Fruit fly (Drosophila melanogaster) whole organism, embryonic: ENCODE measurements around the gene CG32939.

Experiments
- Aef1 ChIP-seq: fragments of 200-800 bp; sonication (Bioruptor generic); IDR thresholded peaks from 3 replicates; pipeline ENCODE4 v1.3.6; 2022; ENCODE audit warnings: missing biosample characterization, missing genetic modification characterization
- BEAF-32 ChIP-seq: fragments of 200-800 bp; sonication (Bioruptor generic); optimal IDR thresholded peaks from 3 replicates; lab custom pipeline; 2017; ENCODE audit warnings: missing biosample characterization, missing genetic modification characterization, mild to moderate bottlenecking, moderate library complexity, missing genetic modification reagents
- Bteb2 ChIP-seq: fragments of 200-800 bp; sonication (Bioruptor generic); optimal IDR thresholded peaks from 2 replicates; lab custom pipeline; 2016; ENCODE audit warnings: missing biosample characterization, missing genetic modification characterization
- CG10274 ChIP-seq: fragments of 200-800 bp; sonication (Bioruptor generic); optimal IDR thresholded peaks from 3 replicates; lab custom pipeline; 2017; ENCODE audit warnings: missing biosample characterization, mild to moderate bottlenecking, missing genetic modification characterization
- CG1233 ChIP-seq: fragments of 200-800 bp; sonication (Bioruptor generic); optimal IDR thresholded peaks from 4 replicates; lab custom pipeline; 2018; ENCODE audit warnings: missing biosample characterization, mild to moderate bottlenecking, missing genetic modification characterization
- CG13287 ChIP-seq: fragments of 200-800 bp; sonication (Bioruptor generic); IDR thresholded peaks from 2 replicates; pipeline ENCODE4 v1.3.6; 2022; ENCODE audit warnings: missing biosample characterization, missing genetic modification characterization; ENCODE audit not compliant: partially characterized antibody
- CG13296 ChIP-seq: fragments of 200-800 bp; sonication (Bioruptor generic); optimal IDR thresholded peaks from 3 replicates; lab custom pipeline; 2018; ENCODE audit warnings: missing biosample characterization, mild to moderate bottlenecking, missing genetic modification characterization
- CG14667 ChIP-seq: fragments of 200-800 bp; sonication (Bioruptor generic); IDR thresholded peaks from 2 replicates; pipeline ENCODE4 v1.3.6; 2022; ENCODE audit warnings: missing biosample characterization, missing genetic modification characterization
- CG17361 ChIP-seq: fragments of 200-800 bp; sonication (Bioruptor generic); IDR thresholded peaks from 3 replicates; pipeline ENCODE4 v1.3.6; 2022; ENCODE audit warnings: missing biosample characterization, missing genetic modification characterization
- CG17568 ChIP-seq: fragments of 200-800 bp; sonication (Bioruptor generic); optimal IDR thresholded peaks from 2 replicates; lab custom pipeline; 2018; ENCODE audit warnings: missing biosample characterization, mild to moderate bottlenecking, missing genetic modification characterization, moderate library complexity
- CG17802 ChIP-seq: fragments of 200-800 bp; sonication (Bioruptor generic); optimal IDR thresholded peaks from 2 replicates; lab custom pipeline; 2018; ENCODE audit warnings: missing biosample characterization, mild to moderate bottlenecking, missing genetic modification characterization, moderate library complexity
- CG2712 ChIP-seq: fragments of 200-800 bp; optimal IDR thresholded peaks from 3 replicates; lab custom pipeline; 2019; ENCODE audit warnings: missing biosample characterization, mild to moderate bottlenecking, missing genetic modification characterization, moderate library complexity
- CG31388 ChIP-seq: fragments of 200-800 bp; sonication (Bioruptor generic); optimal IDR thresholded peaks from 2 replicates; lab custom pipeline; 2016; ENCODE audit warnings: missing biosample characterization, missing genetic modification characterization
- CG32772 ChIP-seq: fragments of 200-800 bp; sonication (Bioruptor generic); IDR thresholded peaks from 2 replicates; pipeline ENCODE4 v1.3.6; 2022; ENCODE audit warnings: missing biosample characterization, missing genetic modification characterization
- CG42726 ChIP-seq: fragments of 200-800 bp; sonication (Bioruptor generic); IDR thresholded peaks from 2 replicates; pipeline ENCODE4 v1.3.6; 2022; ENCODE audit warnings: missing biosample characterization, missing genetic modification characterization; ENCODE audit not compliant: partially characterized antibody
- CG4404 ChIP-seq: fragments of 200-800 bp; sonication (Bioruptor generic); IDR thresholded peaks from 2 replicates; pipeline ENCODE4 v1.3.6; 2022; ENCODE audit warnings: missing biosample characterization, missing genetic modification characterization
- CG7745 ChIP-seq: fragments of 200-800 bp; sonication (Bioruptor generic); optimal IDR thresholded peaks from 2 replicates; lab custom pipeline; 2018; ENCODE audit warnings: missing biosample characterization, mild to moderate bottlenecking, missing genetic modification characterization, moderate library complexity
- CG7987 ChIP-seq: fragments of 200-800 bp; sonication (Bioruptor generic); optimal IDR thresholded peaks from 2 replicates; lab custom pipeline; 2018; ENCODE audit warnings: missing biosample characterization, mild to moderate bottlenecking, missing genetic modification characterization, moderate library complexity
- Dbx ChIP-seq: fragments of 200-800 bp; sonication (Bioruptor generic); IDR thresholded peaks from 3 replicates; pipeline ENCODE4 v1.3.6; 2022; ENCODE audit warnings: missing biosample characterization, missing genetic modification characterization
- Deaf1 ChIP-seq: fragments of 200-800 bp; optimal IDR thresholded peaks from 3 replicates; lab custom pipeline; 2019; ENCODE audit warnings: missing biosample characterization, mild to moderate bottlenecking, missing genetic modification characterization, moderate library complexity
- Dp ChIP-seq: fragments of 200-800 bp; sonication (Bioruptor generic); optimal IDR thresholded peaks from 2 replicates; lab custom pipeline; 2018; ENCODE audit warnings: missing biosample characterization, mild to moderate bottlenecking, missing genetic modification characterization, moderate library complexity
- Eip74EF ChIP-seq, 2 experiments: fragments of 200-800 bp in 1 of 2; fragments of >200 bp in 1 of 2; sonication (Bioruptor generic) in 1 of 2; optimal IDR thresholded peaks; 2 replicates each; lab custom pipeline; 2017 to 2019; ENCODE audit warnings: missing biosample characterization in 2 of 2, missing genetic modification characterization in 2 of 2, mild to moderate bottlenecking in 1 of 2, moderate library complexity in 1 of 2
- Ets97D ChIP-seq: fragments of 200-800 bp; sonication (Bioruptor generic); optimal IDR thresholded peaks from 3 replicates; lab custom pipeline; 2016; ENCODE audit warnings: missing biosample characterization, missing genetic modification characterization
- Fer3 ChIP-seq: fragments of 200-800 bp; sonication (Bioruptor generic); optimal IDR thresholded peaks from 2 replicates; lab custom pipeline; 2018; ENCODE audit warnings: missing biosample characterization, mild to moderate bottlenecking, missing genetic modification characterization, moderate library complexity
- Hand ChIP-seq: fragments of 200-800 bp; sonication (Bioruptor generic); optimal IDR thresholded peaks from 2 replicates; lab custom pipeline; 2017; ENCODE audit warnings: mild to moderate bottlenecking, missing biosample characterization, missing genetic modification reagents, missing genetic modification characterization
- Hey ChIP-seq: fragments of 200-800 bp; sonication (Bioruptor generic); optimal IDR thresholded peaks from 3 replicates; lab custom pipeline; 2018; ENCODE audit warnings: missing biosample characterization, mild to moderate bottlenecking, missing genetic modification characterization
- Med ChIP-seq: fragments of 200-800 bp; sonication (Bioruptor generic); peaks from one replicate; lab custom pipeline; 2016; ENCODE audit warnings: missing biosample characterization, missing genetic modification characterization, mild to moderate bottlenecking, inconsistent platforms, moderate library complexity
- Oli ChIP-seq: fragments of 200-800 bp; sonication (Bioruptor generic); optimal IDR thresholded peaks from 2 replicates; lab custom pipeline; 2018; ENCODE audit warnings: missing biosample characterization, mild to moderate bottlenecking, missing genetic modification characterization, moderate library complexity
- Ravus ChIP-seq: fragments of 200-800 bp; sonication (Bioruptor generic); IDR thresholded peaks from 2 replicates; pipeline ENCODE4 v1.3.6; 2022; ENCODE audit warnings: missing biosample characterization, missing genetic modification characterization
- Sry-β ChIP-seq: fragments of 200-800 bp; sonication (Bioruptor generic); optimal IDR thresholded peaks from 2 replicates; lab custom pipeline; 2018; ENCODE audit warnings: missing biosample characterization, mild to moderate bottlenecking, missing genetic modification characterization, moderate library complexity
- Stat92E ChIP-seq, 3 experiments: fragments of >200 bp in 2 of 3; fragments of 200-800 bp in 1 of 3; sonication (Bioruptor generic) in 1 of 3; optimal IDR thresholded peaks; 2 replicates each; lab custom pipeline; 2017 to 2019; ENCODE audit warnings: missing biosample characterization in 3 of 3, missing genetic modification characterization in 3 of 3, mild to moderate bottlenecking in 1 of 3, moderate library complexity in 1 of 3
- bcd ChIP-seq: fragments of 200-800 bp; sonication (Bioruptor generic); optimal IDR thresholded peaks from 2 replicates; lab custom pipeline; 2017; ENCODE audit warnings: missing biosample characterization, mild to moderate bottlenecking, missing genetic modification characterization
- chinmo ChIP-seq: fragments of 200-800 bp; sonication (Bioruptor generic); IDR thresholded peaks from 4 replicates; pipeline ENCODE4 v1.3.6; 2022; ENCODE audit warnings: missing biosample characterization, missing genetic modification characterization; ENCODE audit not compliant: partially characterized antibody
- crol ChIP-seq: fragments of 200-800 bp; sonication (Bioruptor generic); IDR thresholded peaks from 2 replicates; pipeline ENCODE4 v1.3.6; 2022; ENCODE audit warnings: missing biosample characterization, missing genetic modification characterization
- dati ChIP-seq: fragments of 200-800 bp; sonication (Bioruptor generic); IDR thresholded peaks from 2 replicates; pipeline ENCODE4 v1.3.6; 2022; ENCODE audit warnings: missing biosample characterization, missing genetic modification characterization
- fd3F ChIP-seq: fragments of 200-800 bp; sonication (Bioruptor generic); optimal IDR thresholded peaks from 2 replicates; lab custom pipeline; 2018; ENCODE audit warnings: missing biosample characterization, mild to moderate bottlenecking, missing genetic modification characterization, moderate library complexity
- ftz-f1 ChIP-seq: fragments of 200-800 bp; sonication (Bioruptor generic); optimal IDR thresholded peaks from 2 replicates; lab custom pipeline; 2016; ENCODE audit warnings: missing biosample characterization, missing genetic modification characterization
- gt ChIP-seq: fragments of 200-800 bp; sonication (Bioruptor generic); IDR thresholded peaks from 2 replicates; pipeline ENCODE4 v1.3.6; 2022; ENCODE audit warnings: missing biosample characterization, missing genetic modification characterization
- kni ChIP-seq: fragments of 200-800 bp; sonication (Bioruptor generic); optimal IDR thresholded peaks from 3 replicates; lab custom pipeline; 2017; ENCODE audit warnings: mild to moderate bottlenecking, missing biosample characterization, missing genetic modification reagents, missing genetic modification characterization
- mld ChIP-seq: fragments of 200-800 bp; sonication (Bioruptor generic); IDR thresholded peaks from 3 replicates; pipeline ENCODE4 v1.3.6; 2022; ENCODE audit warnings: missing biosample characterization, missing genetic modification characterization; ENCODE audit not compliant: partially characterized antibody
- otp ChIP-seq: fragments of 200-800 bp; sonication (Bioruptor generic); IDR thresholded peaks from 3 replicates; pipeline ENCODE4, ENCODE4 v1.3.6; 2022; ENCODE audit warnings: missing biosample characterization, missing genetic modification characterization
- sc ChIP-seq, 3 experiments: fragments of >200 bp in 2 of 3; fragments of 200-800 bp in 1 of 3; sonication (Bioruptor generic) in 1 of 3; optimal IDR thresholded peaks; 2 replicates in 2 of 3; 3 replicates in 1 of 3; lab custom pipeline; 2017; ENCODE audit warnings: mild to moderate bottlenecking in 1 of 3, missing biosample characterization in 1 of 3, missing genetic modification characterization in 1 of 3, missing genetic modification reagents in 1 of 3
- sim ChIP-seq: fragments of 200-800 bp; sonication (Bioruptor generic); IDR thresholded peaks from 2 replicates; pipeline ENCODE4 v1.3.6; 2022; ENCODE audit warnings: missing biosample characterization, missing genetic modification characterization
- sob ChIP-seq: fragments of 200-800 bp; sonication (Bioruptor generic); IDR thresholded peaks from 2 replicates; pipeline ENCODE4 v1.3.6; 2022; ENCODE audit warnings: missing biosample characterization, missing genetic modification characterization
- tin ChIP-seq: fragments of 200-800 bp; sonication (Bioruptor generic); optimal IDR thresholded peaks from 3 replicates; lab custom pipeline; 2016; ENCODE audit warnings: missing biosample characterization, missing genetic modification characterization
- tio ChIP-seq: fragments of 200-800 bp; sonication (Bioruptor generic); optimal IDR thresholded peaks from 2 replicates; lab custom pipeline; 2017; ENCODE audit warnings: missing biosample characterization, missing genetic modification characterization, inconsistent platforms
- tll ChIP-seq, 2 experiments: fragments of 200-800 bp in 1 of 2; fragments of >200 bp in 1 of 2; sonication (Bioruptor generic) in 1 of 2; optimal IDR thresholded peaks; 2 replicates each; lab custom pipeline; 2017 to 2019; ENCODE audit warnings: missing biosample characterization in 2 of 2, missing genetic modification characterization in 2 of 2, mild to moderate bottlenecking in 1 of 2, moderate library complexity in 1 of 2
- wor ChIP-seq: fragments of 200-800 bp; sonication (Bioruptor generic); IDR thresholded peaks from 2 replicates; pipeline ENCODE4 v1.3.6; 2022; ENCODE audit warnings: missing biosample characterization, missing genetic modification characterization
- zen2 ChIP-seq: fragments of 200-800 bp; sonication (Bioruptor generic); IDR thresholded peaks from 3 replicates; pipeline ENCODE4 v1.3.6; 2022; ENCODE audit warnings: missing biosample characterization, missing genetic modification characterization; ENCODE audit not compliant: partially characterized antibody

The CG32939 gene

dm6 chr3R:9679746-9680145 lies 13.1 kb upstream of the CG32939 start, which contains the start of gene nmdyn-D7 (continued):
- TF ChIP-seq Deaf1 (no peak), CG13287 (peak; percentile 24; the same call in 1 of the 2 replicates), BEAF-32 (GFP tag; lab: Kevin White, UChicago) (peak; percentile 2), ftz-f1 (no peak), Aef1 (GFP tag; lab: Robert Waterston, UW) (no peak), sim (GFP tag; lab: Robert Waterston, UW) (0 out of 2 replicates have a peak, but pooled peaks have one; percentile 28), Bteb2 (no peak), CG7745 (tag; lab: Kevin White, UChicago) (no peak), Dbx (GFP tag; lab: Robert Waterston, UW) (no peak), crol (no peak), Oli (tag; lab: Kevin White, UChicago) (no peak), CG17802 (tag; lab: Kevin White, UChicago) (no peak), sc (optimal IDR thresholded peaks at IDR 0.05; lab: Kevin White, UChicago) (no peak), sc (GFP tag; optimal IDR thresholded peaks at IDR 0.05; lab: Kevin White, UChicago) (no peak), fd3F (GFP tag; lab: Kevin White, UChicago) (peak; percentile 13), CG2712 (peak; percentile 1), tio (GFP tag; lab: Kevin White, UChicago) (no peak), Ets97D (GFP tag; lab: Kevin White, UChicago) (peak; percentile 9), CG1233 (GFP tag; lab: Kevin White, UChicago) (no peak), Sry-β (GFP tag; lab: Kevin White, UChicago) (no peak), mld (GFP tag; lab: Robert Waterston, UW) (no peak), sob (GFP tag; lab: Robert Waterston, UW) (no peak), chinmo (GFP tag; lab: Robert Waterston, UW) (no peak), CG4404 (no peak), CG7987 (GFP tag; lab: Kevin White, UChicago) (no peak), otp (GFP tag; lab: Robert Waterston, UW) (no peak), dati (GFP tag; lab: Robert Waterston, UW) (no peak), bcd (no peak), CG31388 (GFP tag; lab: Kevin White, UChicago) (no peak), tin (no peak), tll (GFP tag; optimal IDR thresholded peaks at IDR 0.05; lab: Kevin White, UChicago) (no peak), CG10274 (no peak), wor (GFP tag; lab: Robert Waterston, UW) (no peak), Eip74EF (GFP tag; optimal IDR thresholded peaks at IDR 0.05; lab: Kevin White, UChicago) (no peak), kni (GFP tag; lab: Kevin White, UChicago) (no peak), Ravus (GFP tag; lab: Robert Waterston, UW) (no peak), CG13296 (GFP tag; lab: Kevin White, UChicago) (no peak), Hey (no peak), CG17361 (GFP tag; lab: Robert Waterston, UW) (no peak), Med (peak; percentile 64), CG14667 (GFP tag; lab: Robert Waterston, UW) (no peak), gt (GFP tag; lab: Robert Waterston, UW) (no peak), Fer3 (no peak), Stat92E (GFP tag; optimal IDR thresholded peaks at IDR 0.05; lab: Kevin White, UChicago) (no peak), CG42726 (GFP tag; lab: Robert Waterston, UW) (no peak), CG17568 (GFP tag; lab: Kevin White, UChicago) (no peak), CG32772 (GFP tag; lab: Robert Waterston, UW) (no peak), zen2 (no peak; the same call in 2 of the 3 replicates), Hand (GFP tag; lab: Kevin White, UChicago) (no peak), Dp (peak; percentile 93)
